Fruit fly (Drosophila melanogaster): ENCODE measurements around the gene Deaf1.

DNA sequence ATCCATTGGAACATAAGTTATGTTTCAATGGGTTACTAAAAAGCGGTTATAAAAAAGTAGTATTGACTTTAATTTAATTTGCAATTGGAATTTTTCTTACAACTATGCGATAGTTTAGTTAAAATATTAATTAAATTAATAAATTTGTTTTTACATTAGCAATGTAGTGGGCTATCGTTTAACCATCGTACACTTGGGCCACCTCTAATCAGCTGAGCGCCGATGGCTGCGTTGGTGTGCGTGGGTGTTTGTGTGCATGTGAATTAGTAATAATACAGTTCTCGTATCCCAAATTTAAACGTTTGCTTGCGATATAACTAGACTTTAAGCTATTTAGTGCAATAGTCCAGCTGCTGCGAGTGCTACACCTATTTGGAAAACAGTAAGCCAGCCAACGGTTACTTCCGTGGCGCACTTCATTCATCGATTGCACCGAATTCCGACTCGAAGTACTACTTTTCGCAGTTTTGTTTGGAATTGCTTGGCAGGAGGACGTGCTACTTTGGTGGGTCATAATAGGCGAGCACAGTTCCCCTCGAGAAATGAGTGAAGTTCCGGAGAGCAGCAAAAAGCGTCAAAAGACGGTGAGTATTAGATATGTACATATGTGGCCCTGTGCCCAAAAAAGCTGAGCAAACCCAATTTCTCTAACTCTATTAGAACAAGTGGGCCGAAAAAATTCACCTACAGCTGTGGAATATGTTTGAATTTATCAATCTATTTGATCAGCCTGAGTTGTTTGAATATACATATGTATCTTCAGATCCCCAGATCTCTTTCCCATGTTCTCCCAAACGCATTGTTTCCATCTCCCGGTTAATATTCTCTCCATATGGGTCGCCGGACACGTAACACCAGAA, 27.3 kb downstream of the Deaf1 start, which contains the start of gene Papss:
- TF ChIP-seq Lpt (GFP tag; optimal IDR thresholded peaks at IDR 0.05) = no peak
- no peak for TF ChIP-seq CG34406 (GFP tag; optimal IDR thresholded peaks at IDR 0.05)
- TF ChIP-seq CG7368 (GFP tag; optimal IDR thresholded peaks at IDR 0.05) = no peak
- no peak for TF ChIP-seq Smox (GFP tag; optimal IDR thresholded peaks at IDR 0.05)
- no peak for TF ChIP-seq Eip78C (GFP tag)
- TF ChIP-seq eg (GFP tag; IDR thresholded peaks at IDR 0.05) = no peak
- TF ChIP-seq CG11294 (GFP tag; IDR thresholded peaks at IDR 0.05) = no peak
- TF ChIP-seq Ets96B (tag; optimal IDR thresholded peaks at IDR 0.05) = no peak
- no peak for TF ChIP-seq CG8632 (GFP tag; optimal IDR thresholded peaks at IDR 0.05)
- no peak for TF ChIP-seq dac (GFP tag; optimal IDR thresholded peaks at IDR 0.05)

Measured in whole organism, prepupa.